Worm (Caenorhabditis elegans) whole organism, L2 larva: ENCODE data around the gene C49C3.7.

Experiments used
- dmd-4 ChIP-seq: sonication (generic microtip); optimal IDR thresholded peaks from 2 replicates; lab custom pipeline; 2017; ENCODE audit warnings: missing biosample characterization, missing genetic modification characterization
- egl-27 ChIP-seq: sonication (generic microtip); optimal IDR thresholded peaks from 3 replicates; lab custom pipeline; 2017; ENCODE audit warnings: missing biosample characterization, missing genetic modification reagents, missing genetic modification characterization
- elt-3 ChIP-seq: sonication (generic microtip); optimal IDR thresholded peaks from 2 replicates; lab custom pipeline; 2017; ENCODE audit warnings: missing biosample characterization, missing genetic modification characterization
- lin-13 ChIP-seq: fragments of 150-350 bp; optimal IDR thresholded peaks from 2 replicates; lab custom pipeline; 2014; ENCODE audit warnings: missing biosample characterization, missing genetic modification reagents, missing genetic modification characterization
- lin-39 ChIP-seq: fragments of 150-350 bp; optimal IDR thresholded peaks from 2 replicates; lab custom pipeline; 2014; ENCODE audit warnings: missing biosample characterization, missing genetic modification reagents, missing genetic modification characterization
- lsy-2 ChIP-seq, 2 experiments: fragments of 150-350 bp in 1 of 2; sonication (generic microtip) in 1 of 2; optimal IDR thresholded peaks; 2 replicates each; lab custom pipeline; 2014 to 2017; ENCODE audit warnings: missing biosample characterization in 2 of 2, missing genetic modification characterization in 2 of 2
- mdl-1 ChIP-seq, 2 experiments: fragments of 150-350 bp in 1 of 2; sonication (generic microtip) in 1 of 2; optimal IDR thresholded peaks; 2 replicates each; lab custom pipeline; 2017; ENCODE audit warnings: missing biosample characterization in 2 of 2, missing genetic modification characterization in 2 of 2
- nhr-10 ChIP-seq: sonication (generic microtip); optimal IDR thresholded peaks from 2 replicates; lab custom pipeline; 2017; ENCODE audit warnings: missing biosample characterization, missing genetic modification characterization
- sem-4 ChIP-seq: fragments of 150-350 bp; optimal IDR thresholded peaks from 2 replicates; lab custom pipeline; 2014; ENCODE audit warnings: missing biosample characterization, missing genetic modification reagents, missing genetic modification characterization
- sma-3 ChIP-seq: sonication (generic microtip); optimal IDR thresholded peaks from 2 replicates; lab custom pipeline; 2016; ENCODE audit warnings: missing genetic modification reagents, missing genetic modification characterization, missing compliant biosample characterization
- snpc-4 ChIP-seq: fragments of 150-350 bp; optimal IDR thresholded peaks from 2 replicates; lab custom pipeline; 2014; ENCODE audit warnings: missing biosample characterization, missing genetic modification characterization
- unc-39 ChIP-seq: fragments of 150-350 bp; optimal IDR thresholded peaks from 2 replicates; lab custom pipeline; 2014; ENCODE audit warnings: missing biosample characterization, missing genetic modification characterization
- ztf-11 ChIP-seq: sonication (generic microtip); optimal IDR thresholded peaks from 2 replicates; lab custom pipeline; 2017; ENCODE audit warnings: missing biosample characterization, missing genetic modification characterization
- ztf-4 ChIP-seq: fragments of 150-350 bp; optimal IDR thresholded peaks from 2 replicates; lab custom pipeline; 2014; ENCODE audit warnings: missing biosample characterization, missing genetic modification characterization

DNA sequence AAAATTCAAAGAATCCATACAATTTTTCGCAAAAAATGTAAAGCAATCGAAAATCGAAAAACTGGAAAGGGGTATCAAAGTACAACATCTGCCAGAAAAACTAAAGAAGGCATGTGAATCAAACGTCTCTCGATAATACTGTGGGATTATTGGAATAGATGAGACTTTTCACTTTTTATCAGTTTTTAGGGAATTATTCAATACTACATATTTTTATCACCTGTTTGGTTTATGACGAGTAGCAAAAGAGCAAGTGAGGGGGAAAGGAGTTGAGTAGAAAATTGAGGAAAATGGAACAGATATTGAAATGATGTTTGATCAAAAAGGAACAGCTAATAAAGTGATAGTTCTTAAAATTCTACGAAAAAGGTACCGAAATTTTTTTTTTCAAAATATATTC is 39.3 kb upstream of the C49C3.7 start:
- TF ChIP-seq sem-4 (no peak), mdl-1 (tag; optimal IDR thresholded peaks at IDR 0.05; lab: Kevin White, UChicago) (no peak), ztf-11 (tag; lab: Kevin White, UChicago) (no peak), lsy-2 (tag; optimal IDR thresholded peaks at IDR 0.05; lab: Kevin White, UChicago) (no peak), sma-3 (GFP tag; lab: Kevin White, UChicago) (no peak), ztf-4 (no peak), lin-39 (tag; lab: Kevin White, UChicago) (no peak), unc-39 (tag; lab: Kevin White, UChicago) (no peak), lin-13 (no peak), egl-27 (no peak), snpc-4 (tag; lab: Kevin White, UChicago) (no peak), elt-3 (tag; lab: Kevin White, UChicago) (no peak), nhr-10 (tag; lab: Kevin White, UChicago) (no peak), dmd-4 (tag; lab: Kevin White, UChicago) (no peak)
